Worm (Caenorhabditis elegans): ENCODE results near the gene K08F8.15.
A peak's percentile ranks its signal among the peaks of the same experiment; 100 is the strongest.

Gene K08F8.15

DNA sequence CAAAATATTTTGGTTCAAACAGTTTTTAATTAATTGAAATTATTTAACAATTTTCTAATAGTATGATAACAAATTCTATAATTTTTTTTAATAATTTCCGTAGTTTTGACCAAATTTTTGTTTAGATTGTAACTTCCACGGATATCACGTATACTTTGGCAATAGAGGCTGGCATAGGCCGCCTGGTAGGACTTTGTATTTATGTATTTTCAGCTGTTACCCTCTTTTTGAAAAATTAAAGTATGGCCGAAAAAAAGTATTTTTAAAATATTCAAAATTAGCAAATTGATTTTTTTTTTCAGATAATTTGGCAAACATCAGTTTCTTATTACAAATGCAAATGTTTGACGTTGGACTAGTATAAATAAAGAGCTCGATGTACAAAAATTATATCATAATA lies at the start of gene K08F8.15, which contains the start of gene nsph-1.1:
Gene K08F8.15 (plus strand): TSS at position 335 of the 400 bp plus-strand sequence.
Gene nsph-1.1 (plus strand): TSS at position 301 of the 400 bp plus-strand sequence.
- TF ChIP-seq hif-1 (tag; optimal IDR thresholded peaks at IDR 0.05), result no peak
- TF ChIP-seq fos-1 (tag; optimal IDR thresholded peaks at IDR 0.05), result no peak
- no peak for TF ChIP-seq zfp-2 (tag; optimal IDR thresholded peaks at IDR 0.05)
- TF ChIP-seq zip-11 (GFP tag; IDR thresholded peaks at IDR 0.05), result no peak
- TF ChIP-seq set-16 (GFP tag; IDR thresholded peaks at IDR 0.05), result no peak
- TF ChIP-seq mxl-2 (GFP tag; conservative IDR thresholded peaks at IDR 0.05), result no peak
- no peak for TF ChIP-seq nhr-77 (tag; optimal IDR thresholded peaks at IDR 0.05)

DNA sequence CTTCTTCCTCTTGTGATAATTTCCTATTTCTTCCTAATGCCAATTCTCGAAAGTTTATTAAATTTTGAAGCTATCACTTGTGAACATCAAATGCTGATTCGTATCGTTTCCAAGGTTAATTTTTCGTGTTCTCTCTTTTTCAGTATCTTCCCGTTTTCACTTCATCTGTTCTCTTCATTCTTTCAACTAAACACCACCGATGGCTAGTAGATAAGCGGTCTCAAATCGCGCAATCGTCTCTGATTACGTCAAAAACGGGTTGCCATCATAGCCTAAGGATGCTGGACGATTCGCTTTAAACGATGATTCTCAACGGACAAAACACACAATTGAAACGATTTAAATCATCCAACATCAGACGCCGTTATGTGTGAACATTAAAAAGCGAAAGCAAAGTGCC lies 49.0 kb upstream of the K08F8.15 start:
- TF ChIP-seq daf-16 (GFP tag; optimal IDR thresholded peaks at IDR 0.05), result no peak
- TF ChIP-seq daf-16 (tag; optimal IDR thresholded peaks at IDR 0.05), result no peak
- no peak for TF ChIP-seq nhr-10 (tag; optimal IDR thresholded peaks at IDR 0.05)
- TF ChIP-seq nhr-28 (tag; optimal IDR thresholded peaks at IDR 0.05), result peak; percentile 38
- peak in 1 of 2 experiments; percentile 22 for TF ChIP-seq mdl-1 (tag; optimal IDR thresholded peaks at IDR 0.05)
- TF ChIP-seq nhr-42 (GFP tag; IDR thresholded peaks at IDR 0.05), result no peak
- peak in 1 of 2 experiments; percentile 37 for TF ChIP-seq unc-62 (GFP tag; optimal IDR thresholded peaks at IDR 0.05 in 1 of 2)
- TF ChIP-seq unc-62 (tag; optimal IDR thresholded peaks at IDR 0.05), result no peak
- no peak for TF ChIP-seq ceh-28 (tag; optimal IDR thresholded peaks at IDR 0.05)
- TF ChIP-seq ceh-44 (GFP tag; IDR thresholded peaks at IDR 0.05), result no peak
- no peak for TF ChIP-seq zip-11 (GFP tag; IDR thresholded peaks at IDR 0.05)
- TF ChIP-seq hlh-11 (tag; optimal IDR thresholded peaks at IDR 0.05), result peak; percentile 14
- TF ChIP-seq hif-1 (tag; optimal IDR thresholded peaks at IDR 0.05), result no peak
- TF ChIP-seq ama-1 (optimal IDR thresholded peaks at IDR 0.05), result peak; percentile 14
- no peak for TF ChIP-seq nhr-6 (tag; optimal IDR thresholded peaks at IDR 0.05)
- TF ChIP-seq nhr-48 (tag; optimal IDR thresholded peaks at IDR 0.05), result no peak

DNA sequence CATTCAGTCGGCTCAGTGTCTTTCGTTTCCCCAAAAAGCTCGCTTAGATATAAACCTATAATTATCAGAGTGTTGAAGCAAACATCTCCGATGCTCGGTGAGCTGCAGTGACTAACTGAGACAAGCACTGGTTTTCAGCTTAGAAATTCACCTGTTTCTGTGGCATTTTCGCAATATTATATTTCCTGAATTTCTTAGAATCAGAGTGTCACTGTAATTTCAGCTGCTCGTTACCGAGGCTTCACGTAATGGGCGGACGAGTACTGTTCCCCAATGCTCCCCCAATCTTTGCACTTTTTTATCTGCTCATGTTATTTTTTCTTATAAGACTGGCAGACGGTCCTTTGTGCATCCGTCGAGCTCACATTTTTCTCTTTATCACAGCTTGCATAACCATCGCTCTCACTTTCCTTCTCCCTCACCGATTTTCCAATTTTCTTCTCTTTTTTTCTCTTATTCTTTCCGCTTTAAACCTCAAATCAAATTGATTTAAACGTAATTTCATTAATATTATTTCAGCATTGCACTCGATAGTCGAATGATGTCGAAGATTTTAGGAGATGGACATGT lies 44.6 kb upstream of the K08F8.15 start, which contains the start of gene trcs-2:
Gene trcs-2 (plus strand): TSS at position 520 of the 570 bp plus-strand sequence.
- no peak for TF ChIP-seq ceh-28 (tag; optimal IDR thresholded peaks at IDR 0.05)
- TF ChIP-seq mes-2 (tag; optimal IDR thresholded peaks at IDR 0.05; ENCODE audit: poor library complexity, severe bottlenecking), result no peak
- 0 out of 2 replicates have a peak, but pooled peaks have one; percentile 16 for TF ChIP-seq egl-43 (GFP tag; IDR thresholded peaks at IDR 0.05)

ce11 chrII:8726700-8727099 lies 39.9 kb upstream of the K08F8.15 start, which contains the start of gene T01B7.9:
Gene T01B7.9, minus strand, starts transcription at chrII:8726800.
- TF ChIP-seq nhr-6 (tag; optimal IDR thresholded peaks at IDR 0.05) (no peak), hlh-11 (tag; optimal IDR thresholded peaks at IDR 0.05) (no peak)

DNA sequence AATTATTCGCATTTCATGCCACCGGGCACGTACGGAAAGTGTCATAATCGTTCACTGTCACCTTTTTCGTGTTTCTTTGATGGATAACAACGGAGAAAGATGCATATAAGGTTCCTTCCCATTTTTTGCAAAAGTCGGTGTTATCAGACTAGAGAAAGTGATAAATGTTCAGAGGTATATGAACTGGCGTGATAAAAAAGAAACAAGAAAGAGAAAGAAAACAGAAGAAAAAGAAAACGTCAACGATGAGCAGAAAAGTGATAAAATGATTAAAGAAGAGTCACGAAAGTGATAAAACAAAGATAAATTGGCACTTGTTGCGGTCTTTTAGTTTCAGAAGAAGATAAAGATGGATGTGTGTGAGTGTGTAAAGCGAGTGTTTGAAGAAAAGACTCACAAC lies 36.3 kb upstream of the K08F8.15 start:
- TF ChIP-seq unc-39 (tag; optimal IDR thresholded peaks at IDR 0.05), result no peak
- TF ChIP-seq unc-62 (GFP tag; optimal IDR thresholded peaks at IDR 0.05 in 1 of 2), result peak in 1 of 2 experiments; percentile 56
- TF ChIP-seq unc-62 (tag; optimal IDR thresholded peaks at IDR 0.05), result no peak
- peak; percentile 26 for TF ChIP-seq nhr-28 (tag; optimal IDR thresholded peaks at IDR 0.05)
- TF ChIP-seq aha-1 (tag), result peak; percentile 82
- TF ChIP-seq F10B5.3 (tag; optimal IDR thresholded peaks at IDR 0.05), result no peak

ce11 chrII:8730960-8731693 lies 35.5 kb upstream of the K08F8.15 start:
- TF ChIP-seq lin-38 (GFP tag; IDR thresholded peaks at IDR 0.05) (no peak), aha-1 (tag) (peak; percentile 42), fos-1 (tag; optimal IDR thresholded peaks at IDR 0.05) (no peak), hlh-11 (tag; optimal IDR thresholded peaks at IDR 0.05) (peak; percentile 29), nhr-28 (tag; optimal IDR thresholded peaks at IDR 0.05) (peak; percentile 47)

Data from whole organism, L4 larva.